Worm (Caenorhabditis elegans): ENCODE data around the gene T07D3.9.

DNA sequence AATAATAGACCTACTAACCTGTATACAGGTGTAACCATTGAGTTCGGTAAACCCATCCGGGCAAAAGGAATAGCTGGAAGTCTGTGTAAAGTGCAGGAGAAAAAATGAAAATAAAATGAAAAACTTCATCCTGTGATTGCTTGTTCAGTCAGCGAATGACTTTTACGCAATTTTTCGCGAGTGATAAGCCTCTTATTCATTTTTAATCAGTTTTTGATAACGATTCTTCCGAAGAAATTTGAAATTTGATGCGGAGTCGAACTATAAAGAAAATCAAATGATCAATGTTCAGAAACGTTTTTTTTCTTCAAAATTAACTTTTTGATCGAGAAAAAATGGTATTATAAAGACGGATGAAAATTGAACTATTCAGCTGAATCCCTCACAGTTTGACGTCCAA is 22.1 kb upstream of the T07D3.9 start:
- no peak for TF ChIP-seq nhr-77 (tag; optimal IDR thresholded peaks at IDR 0.05)
- no peak for TF ChIP-seq unc-55 (GFP tag; optimal IDR thresholded peaks at IDR 0.05)
- no peak for TF ChIP-seq ama-1 (optimal IDR thresholded peaks at IDR 0.05)
- TF ChIP-seq snpc-4 (tag; optimal IDR thresholded peaks at IDR 0.05) = no peak
- no peak for TF ChIP-seq nhr-237 (tag; optimal IDR thresholded peaks at IDR 0.05)
- no peak for TF ChIP-seq ztf-11 (tag; optimal IDR thresholded peaks at IDR 0.05)
- no peak for TF ChIP-seq peb-1 (tag; optimal IDR thresholded peaks at IDR 0.05)
- TF ChIP-seq unc-39 (tag; optimal IDR thresholded peaks at IDR 0.05) = no peak
- TF ChIP-seq ztf-1 (GFP tag; conservative IDR thresholded peaks at IDR 0.05) = no peak
- no peak for TF ChIP-seq nhr-21 (tag; optimal IDR thresholded peaks at IDR 0.05)
